Fruit fly (Drosophila melanogaster) whole organism, wandering third instar larva: ENCODE data around the gene nAChRbeta3.

Experiments
- Hr78 ChIP-seq: fragments of >200 bp; optimal IDR thresholded peaks from 2 replicates; lab custom pipeline; 2017; ENCODE audit warnings: missing biosample characterization, missing genetic modification characterization
- dsf ChIP-seq: sonication (Bioruptor generic); optimal IDR thresholded peaks from 2 replicates; lab custom pipeline; 2016; ENCODE audit warnings: missing biosample characterization, missing genetic modification characterization, borderline replicate concordance
- sv ChIP-seq: fragments of 200-800 bp; sonication (Bioruptor generic); optimal IDR thresholded peaks from 3 replicates; lab custom pipeline; 2016; ENCODE audit warnings: missing biosample characterization, missing genetic modification characterization
- usp ChIP-seq: fragments of >200 bp; optimal IDR thresholded peaks from 2 replicates; lab custom pipeline; 2017; ENCODE audit warnings: missing biosample characterization, missing genetic modification characterization

- TF ChIP-seq sv (no peak), Hr78 (GFP tag; lab: Kevin White, UChicago) (no peak), usp (GFP tag; lab: Kevin White, UChicago) (no peak), dsf (GFP tag; lab: Kevin White, UChicago) (no peak)
Observed at dm6 chr2L:576559-577184, 31.7 kb downstream of the nAChRbeta3 start, which contains the start of gene Ptth.
